Worm (Caenorhabditis elegans) whole organism, young adult: ENCODE measurements around the gene str-187.

Experiments used
- B0035.1 ChIP-seq: sonication (generic microtip); optimal IDR thresholded peaks from 2 replicates; lab custom pipeline; 2016; ENCODE audit warnings: missing genetic modification characterization, mild to moderate bottlenecking, missing compliant biosample characterization, missing genotype, missing genetic modification reagents
- B0336.3 ChIP-seq: fragments of 200-800 bp; sonication (Bioruptor generic); IDR thresholded peaks from 2 replicates; pipeline ENCODE4 v1.3.6; 2022; ENCODE audit warnings: missing genetic modification characterization, missing compliant biosample characterization
- C06A6.2 ChIP-seq: fragments of 200-800 bp; sonication (Bioruptor generic); conservative IDR thresholded peaks from 2 replicates; pipeline ENCODE4 v1.3.6; 2022; ENCODE audit warnings: missing genetic modification characterization, missing compliant biosample characterization
- F10E7.11 ChIP-seq: sonication (generic microtip); optimal IDR thresholded peaks from 2 replicates; lab custom pipeline; 2017; ENCODE audit warnings: mild to moderate bottlenecking, missing genetic modification characterization, moderate library complexity, missing compliant biosample characterization
- F22D6.2 ChIP-seq: sonication (generic microtip); optimal IDR thresholded peaks from 2 replicates; lab custom pipeline; 2016; ENCODE audit warnings: mild to moderate bottlenecking, missing genetic modification characterization, missing compliant biosample characterization
- F23B12.7 ChIP-seq: sonication (generic microtip); optimal IDR thresholded peaks from 2 replicates; lab custom pipeline; 2017; ENCODE audit warnings: missing genetic modification characterization, mild to moderate bottlenecking, missing compliant biosample characterization, antibody characterized with exemption, moderate library complexity; ENCODE audit not compliant: insufficient read depth
- F39B2.1 ChIP-seq: fragments of 200-800 bp; sonication (Bioruptor generic); IDR thresholded peaks from 2 replicates; pipeline ENCODE4 v1.3.6; 2022; ENCODE audit warnings: missing genetic modification reagents, missing genetic modification characterization, missing compliant biosample characterization
- F55B11.4 ChIP-seq: sonication (generic microtip); optimal IDR thresholded peaks from 2 replicates; lab custom pipeline; 2016; ENCODE audit warnings: missing compliant biosample characterization, missing genetic modification characterization, borderline replicate concordance; ENCODE audit not compliant: insufficient read depth
- F57A8.1 ChIP-seq: fragments of 200-800 bp; sonication (Bioruptor generic); optimal IDR thresholded peaks from 2 replicates; lab custom pipeline; 2018; ENCODE audit warnings: mild to moderate bottlenecking, missing genetic modification characterization, moderate library complexity, missing compliant biosample characterization
- T26A5.8 ChIP-seq: sonication (generic microtip); optimal IDR thresholded peaks from 2 replicates; lab custom pipeline; 2016; ENCODE audit warnings: missing genetic modification characterization, missing compliant biosample characterization
- Y53F4B.3 ChIP-seq: fragments of 200-800 bp; sonication (Bioruptor generic); IDR thresholded peaks from 2 replicates; pipeline ENCODE4 v1.3.6; 2022; ENCODE audit warnings: missing genetic modification reagents, missing genetic modification characterization, missing compliant biosample characterization
- Y53G8AR.9 ChIP-seq: fragments of 200-800 bp; sonication (Bioruptor generic); conservative IDR thresholded peaks from 2 replicates; pipeline ENCODE4 v1.3.6; 2022; ENCODE audit warnings: missing genetic modification reagents, missing genetic modification characterization, missing compliant biosample characterization
- Y56A3A.18 ChIP-seq: fragments of 200-800 bp; sonication (Bioruptor generic); IDR thresholded peaks from 2 replicates; pipeline ENCODE4 v1.3.6; 2022; ENCODE audit warnings: missing genetic modification reagents, missing genetic modification characterization, missing compliant biosample characterization
- Y95B8A.8 ChIP-seq: fragments of 200-800 bp; sonication (Bioruptor generic); IDR thresholded peaks from 2 replicates; pipeline ENCODE4 v1.3.6; 2022; ENCODE audit warnings: missing genetic modification reagents, missing genetic modification characterization, missing compliant biosample characterization
- atf-7 ChIP-seq: sonication (generic microtip); optimal IDR thresholded peaks from 2 replicates; lab custom pipeline; 2017; ENCODE audit warnings: mild to moderate bottlenecking, missing genetic modification characterization, missing compliant biosample characterization
- attf-5 ChIP-seq: fragments of 200-800 bp; sonication (Bioruptor generic); optimal IDR thresholded peaks from 2 replicates; lab custom pipeline; 2018; ENCODE audit warnings: mild to moderate bottlenecking, missing genetic modification characterization, missing compliant biosample characterization
- bed-2 ChIP-seq: fragments of 200-800 bp; sonication (Bioruptor generic); IDR thresholded peaks from 2 replicates; pipeline ENCODE4 v1.3.6; 2022; ENCODE audit warnings: missing genetic modification reagents, missing genetic modification characterization, missing compliant biosample characterization
- cebp-1 ChIP-seq, 2 experiments: fragments of 200-800 bp in 1 of 2; sonication (Bioruptor generic) in 1 of 2; sonication (generic microtip) in 1 of 2; IDR thresholded peaks in 1 of 2; optimal IDR thresholded peaks in 1 of 2; 2 replicates each; pipeline versions ENCODE4 v1.3.6 to Lab custom; 2017 to 2022; ENCODE audit warnings: missing compliant biosample characterization in 2 of 2, missing genetic modification characterization in 2 of 2, mild to moderate bottlenecking in 1 of 2, missing genetic modification reagents in 1 of 2, moderate library complexity in 1 of 2
- die-1 ChIP-seq: sonication (generic microtip); optimal IDR thresholded peaks from 2 replicates; lab custom pipeline; 2016; ENCODE audit warnings: missing genotype, mild to moderate bottlenecking, missing genetic modification characterization, missing compliant biosample characterization
- dox-1 ChIP-seq: fragments of 200-800 bp; sonication (Bioruptor generic); IDR thresholded peaks from 2 replicates; pipeline ENCODE4 v1.3.6; 2022; ENCODE audit warnings: missing genetic modification reagents, missing genetic modification characterization, missing compliant biosample characterization
- dpff-1 ChIP-seq: sonication (generic microtip); optimal IDR thresholded peaks from 2 replicates; lab custom pipeline; 2017; ENCODE audit warnings: mild to moderate bottlenecking, missing genetic modification characterization, missing compliant biosample characterization
- fkh-3 ChIP-seq: sonication (generic microtip); optimal IDR thresholded peaks from 2 replicates; lab custom pipeline; 2016; ENCODE audit warnings: mild to moderate bottlenecking, missing genetic modification characterization, missing compliant biosample characterization
- gei-17 ChIP-seq: fragments of 200-800 bp; sonication (Bioruptor generic); optimal IDR thresholded peaks from 2 replicates; lab custom pipeline; 2018; ENCODE audit warnings: mild to moderate bottlenecking, missing genetic modification characterization, missing compliant biosample characterization
- hlh-12 ChIP-seq: sonication (generic microtip); optimal IDR thresholded peaks from 2 replicates; lab custom pipeline; 2016; ENCODE audit warnings: missing genetic modification characterization, missing compliant biosample characterization
- hlh-26 ChIP-seq: fragments of 200-800 bp; sonication (Bioruptor generic); conservative IDR thresholded peaks from 2 replicates; pipeline ENCODE4 v1.3.6; 2022; ENCODE audit warnings: missing genetic modification reagents, missing genetic modification characterization, missing compliant biosample characterization
- hmg-1.2 ChIP-seq: fragments of 200-800 bp; sonication (Bioruptor generic); IDR thresholded peaks from 2 replicates; pipeline ENCODE4 v1.3.6; 2022; ENCODE audit warnings: missing genetic modification reagents, missing genetic modification characterization, missing compliant biosample characterization
- let-607 ChIP-seq, 2 experiments: fragments of 200-800 bp in 1 of 2; sonication (Bioruptor generic) in 1 of 2; sonication (generic microtip) in 1 of 2; optimal IDR thresholded peaks; 2 replicates each; lab custom pipeline; 2016 to 2018; ENCODE audit warnings: mild to moderate bottlenecking in 2 of 2, missing compliant biosample characterization in 2 of 2, missing genetic modification characterization in 2 of 2, moderate library complexity in 2 of 2, missing genotype in 1 of 2
- lin-26 ChIP-seq: fragments of 200-800 bp; sonication (Bioruptor generic); IDR thresholded peaks from 2 replicates; pipeline ENCODE4 v1.3.6; 2022; ENCODE audit warnings: missing genetic modification reagents, missing genetic modification characterization, missing compliant biosample characterization
- lin-40 ChIP-seq: sonication (generic microtip); optimal IDR thresholded peaks from 2 replicates; lab custom pipeline; 2016; ENCODE audit warnings: missing genetic modification characterization, mild to moderate bottlenecking, missing compliant biosample characterization, missing genotype, missing genetic modification reagents
- lin-54 ChIP-seq: fragments of 200-800 bp; sonication (Bioruptor generic); optimal IDR thresholded peaks from 2 replicates; lab custom pipeline; 2018; ENCODE audit warnings: mild to moderate bottlenecking, missing genetic modification characterization, missing compliant biosample characterization
- lsy-27 ChIP-seq: sonication (generic microtip); optimal IDR thresholded peaks from 2 replicates; lab custom pipeline; 2017; ENCODE audit warnings: missing genetic modification characterization, mild to moderate bottlenecking, missing compliant biosample characterization, antibody characterized with exemption, missing genotype, borderline replicate concordance; ENCODE audit not compliant: insufficient read depth
- madf-8 ChIP-seq: fragments of 200-800 bp; sonication (Bioruptor generic); conservative IDR thresholded peaks from 2 replicates; pipeline ENCODE4 v1.3.6; 2022; ENCODE audit warnings: missing genetic modification reagents, missing genetic modification characterization, missing compliant biosample characterization
- mcd-1 ChIP-seq: fragments of 200-800 bp; sonication (Bioruptor generic); IDR thresholded peaks from 2 replicates; pipeline ENCODE4 v1.3.6; 2022; ENCODE audit warnings: missing genetic modification reagents, missing genetic modification characterization, missing compliant biosample characterization
- mes-4 ChIP-seq: sonication (generic microtip); optimal IDR thresholded peaks from 2 replicates; lab custom pipeline; 2016; ENCODE audit warnings: missing genotype, missing genetic modification characterization, missing compliant biosample characterization
- nfyb-1 ChIP-seq: fragments of 200-800 bp; sonication (Bioruptor generic); IDR thresholded peaks from 2 replicates; pipeline ENCODE4 v1.3.6; 2022; ENCODE audit warnings: missing genetic modification reagents, missing genetic modification characterization, missing compliant biosample characterization
- nhr-80 ChIP-seq: sonication (generic microtip); optimal IDR thresholded peaks from 2 replicates; lab custom pipeline; 2016; ENCODE audit warnings: missing genetic modification characterization, missing compliant biosample characterization
- pbrm-1 ChIP-seq: fragments of 200-800 bp; sonication (Bioruptor generic); IDR thresholded peaks from 2 replicates; pipeline ENCODE4 v1.3.6; 2022; ENCODE audit warnings: missing genetic modification reagents, missing genetic modification characterization, missing compliant biosample characterization
- pha-4 ChIP-seq: fragments of 150-350 bp; sonication (generic microtip); optimal IDR thresholded peaks from 2 replicates; lab custom pipeline; 2014; ENCODE audit warnings: missing biosample characterization, missing genetic modification reagents, missing genetic modification characterization
- rcor-1 ChIP-seq: fragments of 200-800 bp; sonication (Bioruptor generic); IDR thresholded peaks from 2 replicates; pipeline ENCODE4 v1.3.6; 2022; ENCODE audit warnings: missing genetic modification reagents, missing genetic modification characterization, missing compliant biosample characterization
- sdz-38 ChIP-seq: sonication (generic microtip); optimal IDR thresholded peaks from 2 replicates; lab custom pipeline; 2016; ENCODE audit warnings: missing genotype, missing genetic modification characterization, missing compliant biosample characterization
- snpc-3.4 ChIP-seq: sonication (generic microtip); optimal IDR thresholded peaks from 2 replicates; lab custom pipeline; 2017; ENCODE audit warnings: missing genetic modification characterization, mild to moderate bottlenecking, missing compliant biosample characterization, antibody characterized with exemption, moderate library complexity, missing genotype, missing genetic modification reagents
- somi-1 ChIP-seq: fragments of 200-800 bp; sonication (Bioruptor generic); optimal IDR thresholded peaks from 2 replicates; lab custom pipeline; 2018; ENCODE audit warnings: mild to moderate bottlenecking, missing genetic modification characterization, missing compliant biosample characterization
- tbp1 ChIP-seq: fragments of 200-800 bp; sonication (Bioruptor generic); optimal IDR thresholded peaks from 2 replicates; lab custom pipeline; 2018; ENCODE audit warnings: mild to moderate bottlenecking, missing genetic modification characterization, missing compliant biosample characterization
- tbx-9 ChIP-seq: sonication (generic microtip); optimal IDR thresholded peaks from 2 replicates; lab custom pipeline; 2016; ENCODE audit warnings: borderline replicate concordance, missing genetic modification characterization, inconsistent platforms, missing compliant biosample characterization
- xnd-1 ChIP-seq: sonication (generic microtip); optimal IDR thresholded peaks from 2 replicates; lab custom pipeline; 2016; ENCODE audit warnings: missing genotype, missing genetic modification reagents, missing genetic modification characterization, missing compliant biosample characterization
- ztf-22 ChIP-seq: fragments of 200-800 bp; sonication (Bioruptor generic); optimal IDR thresholded peaks from 2 replicates; lab custom pipeline; 2018; ENCODE audit warnings: mild to moderate bottlenecking, missing genetic modification characterization, moderate library complexity, missing compliant biosample characterization

The str-187 gene

ce11 chrIV:17262385-17262784 is 3.0 kb upstream of the str-187 start, which contains the start of gene ZK550.6:
Gene ZK550.6 (minus strand): TSS chrIV:17262485.
- TF ChIP-seq F10E7.11 (no peak), Y56A3A.18 (GFP tag; lab: Robert Waterston, UW) (0 out of 2 replicates have a peak, but pooled peaks have one; percentile 34), B0336.3 (peak; percentile 41; the same call in 1 of the 2 replicates)
- TF ChIP-seq, all 124 proteins: peak for 2

ce11 chrIV:17263714-17264113 is 1.7 kb upstream of the str-187 start:
- peak; percentile 43 for TF ChIP-seq tbp1 (GFP tag; lab: Kevin White, UChicago)
- TF ChIP-seq sdz-38 (tag; lab: Kevin White, UChicago): no peak
- no peak for TF ChIP-seq pha-4 (tag; lab: Kevin White, UChicago)
- peak; percentile 93 for TF ChIP-seq nhr-80 (tag; lab: Kevin White, UChicago)
- no peak for TF ChIP-seq Y53G8AR.9 (GFP tag; lab: Robert Waterston, UW)
- no peak for TF ChIP-seq mcd-1
- TF ChIP-seq xnd-1: no peak
- no peak for TF ChIP-seq snpc-3.4 (tag; lab: Kevin White, UChicago)
- TF ChIP-seq Y95B8A.8: no peak
- peak; percentile 40 for TF ChIP-seq lin-40 (tag; lab: Kevin White, UChicago)
- TF ChIP-seq madf-8: no peak
- TF ChIP-seq hlh-26 (GFP tag; lab: Robert Waterston, UW): no peak
- TF ChIP-seq somi-1: no peak
- peak; percentile 54 for TF ChIP-seq F23B12.7 (tag; lab: Kevin White, UChicago)
- TF ChIP-seq ztf-22 (GFP tag; lab: Kevin White, UChicago): peak; percentile 66
- no peak for TF ChIP-seq let-607 (tag; optimal IDR thresholded peaks at IDR 0.05; lab: Kevin White, UChicago)
- no peak for TF ChIP-seq F57A8.1 (GFP tag; lab: Kevin White, UChicago)
- no peak for TF ChIP-seq F39B2.1 (GFP tag; lab: Robert Waterston, UW)
- no peak for TF ChIP-seq F55B11.4
- TF ChIP-seq lsy-27: no peak
- TF ChIP-seq T26A5.8: no peak
- no peak for TF ChIP-seq tbx-9
- TF ChIP-seq fkh-3 (tag; lab: Kevin White, UChicago): no peak
- no peak for TF ChIP-seq die-1 (tag; lab: Kevin White, UChicago)
- no peak for TF ChIP-seq mes-4
- no peak for TF ChIP-seq bed-2
- no peak for TF ChIP-seq F10E7.11
- peak; percentile 32; the same call in 1 of the 2 replicates for TF ChIP-seq hmg-1.2 (GFP tag; lab: Robert Waterston, UW)
- no peak for TF ChIP-seq nfyb-1 (GFP tag; lab: Robert Waterston, UW)
- TF ChIP-seq B0035.1 (tag; lab: Kevin White, UChicago): no peak
- TF ChIP-seq atf-7 (tag; lab: Kevin White, UChicago): peak; percentile 3
- no peak for TF ChIP-seq hlh-12 (tag; lab: Kevin White, UChicago)
- no peak for TF ChIP-seq cebp-1 (GFP tag; IDR thresholded peaks at IDR 0.05; lab: Robert Waterston, UW)
- peak; percentile 38 for TF ChIP-seq cebp-1 (tag; optimal IDR thresholded peaks at IDR 0.05; lab: Kevin White, UChicago)
- no peak for TF ChIP-seq F22D6.2 (tag; lab: Kevin White, UChicago)
- TF ChIP-seq attf-5: peak; percentile 50
- no peak for TF ChIP-seq pbrm-1 (GFP tag; lab: Robert Waterston, UW)
- no peak for TF ChIP-seq gei-17 (GFP tag; lab: Kevin White, UChicago)
- TF ChIP-seq lin-54 (GFP tag; lab: Kevin White, UChicago): peak; percentile 9
- no peak for TF ChIP-seq dpff-1 (tag; lab: Kevin White, UChicago)
- TF ChIP-seq C06A6.2 (GFP tag; lab: Robert Waterston, UW): no peak
- TF ChIP-seq lin-26: no peak
- TF ChIP-seq dox-1 (GFP tag; lab: Robert Waterston, UW): peak; percentile 39; the same call in 1 of the 2 replicates
- TF ChIP-seq rcor-1 (GFP tag; lab: Robert Waterston, UW): no peak
- no peak for TF ChIP-seq Y53F4B.3 (GFP tag; lab: Robert Waterston, UW)
